Worm (Caenorhabditis elegans): Measurements from ENCODE around the gene abl-1.

abl-1 gene

DNA sequence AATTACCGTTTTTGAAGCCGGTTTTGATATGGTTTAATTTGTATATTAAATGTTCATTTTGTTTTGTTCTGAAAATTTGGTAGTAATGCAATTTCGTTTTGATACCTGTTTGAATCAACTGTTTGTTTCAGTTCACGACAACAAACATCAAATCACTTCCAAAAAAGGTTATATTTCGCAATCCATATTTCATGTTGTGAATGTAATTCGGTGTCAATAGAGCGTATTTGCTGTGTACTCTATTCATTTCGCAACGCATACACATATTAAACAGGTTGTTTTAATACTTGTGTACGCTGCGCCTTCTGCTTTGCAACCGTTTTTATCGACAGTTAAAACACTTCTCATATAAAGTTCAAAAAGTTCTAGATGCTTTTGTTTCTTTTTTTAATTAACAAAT is 47.6 kb downstream of the abl-1 start:
- TF ChIP-seq nhr-129 (tag; optimal IDR thresholded peaks at IDR 0.05) (peak; percentile 89), dmd-4 (tag; optimal IDR thresholded peaks at IDR 0.05) (no peak), sma-3 (GFP tag; optimal IDR thresholded peaks at IDR 0.05) (peak; percentile 54), nhr-25 (tag; optimal IDR thresholded peaks at IDR 0.05) (peak; percentile 82), lin-11 (tag; optimal IDR thresholded peaks at IDR 0.05) (no peak), sma-9 (GFP tag; optimal IDR thresholded peaks at IDR 0.05) (peak; percentile 78), sma-9 (tag; optimal IDR thresholded peaks at IDR 0.05) (no peak), alr-1 (tag; optimal IDR thresholded peaks at IDR 0.05) (no peak), zag-1 (tag; optimal IDR thresholded peaks at IDR 0.05) (peak; percentile 21), nhr-23 (tag; optimal IDR thresholded peaks at IDR 0.05) (no peak), nhr-21 (tag; optimal IDR thresholded peaks at IDR 0.05) (peak; percentile 38), skn-1 (tag; optimal IDR thresholded peaks at IDR 0.05) (no peak), egl-27 (tag; optimal IDR thresholded peaks at IDR 0.05) (no peak), lin-13 (GFP tag; optimal IDR thresholded peaks at IDR 0.05) (peak; percentile 16), blmp-1 (tag; optimal IDR thresholded peaks at IDR 0.05; ENCODE audit: insufficient read depth) (peak; percentile 38), lsy-2 (tag; optimal IDR thresholded peaks at IDR 0.05) (peak; percentile 37 to 62), sem-4 (tag; optimal IDR thresholded peaks at IDR 0.05) (peak; percentile 25), crh-2 (tag; optimal IDR thresholded peaks at IDR 0.05) (peak; percentile 77), unc-55 (GFP tag; optimal IDR thresholded peaks at IDR 0.05) (peak; percentile 93), nhr-11 (tag; optimal IDR thresholded peaks at IDR 0.05) (no peak), ztf-4 (tag; optimal IDR thresholded peaks at IDR 0.05) (no peak), ztf-1 (GFP tag; conservative IDR thresholded peaks at IDR 0.05) (no peak), ceh-82 (tag; optimal IDR thresholded peaks at IDR 0.05) (peak; percentile 29), F13H6.1 (tag; optimal IDR thresholded peaks at IDR 0.05) (no peak), nhr-77 (tag; optimal IDR thresholded peaks at IDR 0.05) (no peak), snpc-4 (tag; optimal IDR thresholded peaks at IDR 0.05) (peak; percentile 9), C34F6.9 (tag; optimal IDR thresholded peaks at IDR 0.05) (peak; percentile 92), nhr-6 (tag; optimal IDR thresholded peaks at IDR 0.05) (peak; percentile 54), gmeb-1 (tag; optimal IDR thresholded peaks at IDR 0.05) (peak; percentile 22), unc-62 (GFP tag; optimal IDR thresholded peaks at IDR 0.05) (no peak), fos-1 (tag; optimal IDR thresholded peaks at IDR 0.05) (peak; percentile 73)

- no peak for TF ChIP-seq elt-3 (tag; optimal IDR thresholded peaks at IDR 0.05)
- TF ChIP-seq mdl-1 (tag; optimal IDR thresholded peaks at IDR 0.05): no peak
- TF ChIP-seq gmeb-1 (tag; optimal IDR thresholded peaks at IDR 0.05): no peak
- TF ChIP-seq unc-55 (GFP tag; optimal IDR thresholded peaks at IDR 0.05): no peak
- no peak for TF ChIP-seq unc-62 (GFP tag; optimal IDR thresholded peaks at IDR 0.05)
- no peak for TF ChIP-seq lin-39 (tag; optimal IDR thresholded peaks at IDR 0.05)
- TF ChIP-seq skn-1 (tag; optimal IDR thresholded peaks at IDR 0.05): no peak
- TF ChIP-seq peb-1 (tag; optimal IDR thresholded peaks at IDR 0.05): no peak
- no peak for TF ChIP-seq nhr-77 (tag; optimal IDR thresholded peaks at IDR 0.05)
- TF ChIP-seq aly-2 (tag; optimal IDR thresholded peaks at IDR 0.05): no peak
- TF ChIP-seq crh-2 (tag; optimal IDR thresholded peaks at IDR 0.05): no peak
- TF ChIP-seq fos-1 (tag; optimal IDR thresholded peaks at IDR 0.05): no peak
- TF ChIP-seq nhr-11 (tag; optimal IDR thresholded peaks at IDR 0.05): no peak
Observed at ce11 chrX:10569185-10569584, 54.8 kb downstream of the abl-1 start, which contains the start of gene bet-2. bet-2 (plus strand) TSS chrX:10569273.

DNA sequence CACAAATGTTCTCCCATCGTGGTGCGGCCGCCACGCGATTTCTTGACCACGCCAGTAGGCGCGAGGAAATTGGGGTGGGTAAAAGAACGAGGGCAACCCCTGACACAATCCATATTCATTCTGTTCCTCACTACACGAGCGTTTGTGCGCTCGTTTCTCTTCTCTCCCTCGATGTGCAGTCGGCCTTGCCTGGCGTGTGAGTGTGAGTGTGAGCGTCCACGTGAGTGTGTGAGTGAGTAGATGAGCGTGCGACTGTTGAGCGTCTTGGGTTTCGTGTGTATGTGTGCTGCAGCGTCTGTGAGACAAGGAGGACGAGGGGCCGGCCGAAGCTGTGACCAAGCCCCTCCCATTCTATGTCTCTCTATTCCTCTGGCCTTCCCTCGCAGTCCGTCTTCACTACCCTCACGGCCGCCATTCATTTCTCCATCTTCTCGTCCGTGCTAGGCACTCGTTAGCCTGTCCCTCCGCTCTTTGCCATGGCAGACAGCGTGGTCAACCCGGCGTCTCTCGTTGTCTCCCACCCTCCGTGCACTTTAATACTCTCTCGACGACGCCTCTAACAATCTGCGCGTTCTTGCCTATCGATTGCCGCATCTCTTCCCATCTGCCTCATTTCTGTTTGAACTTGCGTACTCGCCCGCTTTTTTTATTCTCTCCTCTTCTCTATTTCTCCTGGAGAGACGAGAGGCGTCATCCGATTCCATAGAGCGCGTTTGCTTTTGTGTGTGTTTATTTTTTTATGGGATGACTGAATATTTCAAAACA is 55.4 kb downstream of the abl-1 start:
- no peak for TF ChIP-seq ztf-1 (GFP tag; conservative IDR thresholded peaks at IDR 0.05)
- TF ChIP-seq ama-1 (optimal IDR thresholded peaks at IDR 0.05): peak; percentile 92
- peak; percentile 96 for TF ChIP-seq crh-2 (tag; optimal IDR thresholded peaks at IDR 0.05)
- no peak for TF ChIP-seq nhr-12 (tag; optimal IDR thresholded peaks at IDR 0.05)
- peak; percentile 29 for TF ChIP-seq blmp-1 (tag; optimal IDR thresholded peaks at IDR 0.05; ENCODE audit: insufficient read depth)
- peak; percentile 95 for TF ChIP-seq sma-9 (GFP tag; optimal IDR thresholded peaks at IDR 0.05)
- TF ChIP-seq sma-9 (tag; optimal IDR thresholded peaks at IDR 0.05): no peak
- peak; percentile 93 for TF ChIP-seq egl-27 (tag; optimal IDR thresholded peaks at IDR 0.05)
- peak; percentile 87 for TF ChIP-seq fos-1 (tag; optimal IDR thresholded peaks at IDR 0.05)
- TF ChIP-seq ZK546.5 (tag; optimal IDR thresholded peaks at IDR 0.05): peak; percentile 38
- TF ChIP-seq nhr-11 (tag; optimal IDR thresholded peaks at IDR 0.05): peak; percentile 68
- TF ChIP-seq elt-1 (tag; optimal IDR thresholded peaks at IDR 0.05): no peak
- peak; percentile 66 for TF ChIP-seq nhr-237 (tag; optimal IDR thresholded peaks at IDR 0.05)
- TF ChIP-seq ceh-82 (tag; optimal IDR thresholded peaks at IDR 0.05): peak; percentile 41
- peak; percentile 81 for TF ChIP-seq ztf-11 (tag; optimal IDR thresholded peaks at IDR 0.05)
- peak; percentile 78 for TF ChIP-seq unc-39 (tag; optimal IDR thresholded peaks at IDR 0.05)
- TF ChIP-seq snpc-4 (tag; optimal IDR thresholded peaks at IDR 0.05): peak; percentile 59
- peak; percentile 95 for TF ChIP-seq C34F6.9 (tag; optimal IDR thresholded peaks at IDR 0.05)
- TF ChIP-seq nhr-6 (tag; optimal IDR thresholded peaks at IDR 0.05): peak; percentile 89
- peak; percentile 94 for TF ChIP-seq unc-55 (GFP tag; optimal IDR thresholded peaks at IDR 0.05)
- peak; percentile 86 to 98 for TF ChIP-seq mdl-1 (tag; optimal IDR thresholded peaks at IDR 0.05)
- peak; percentile 92 for TF ChIP-seq sem-4 (tag; optimal IDR thresholded peaks at IDR 0.05)
- TF ChIP-seq elt-3 (tag; optimal IDR thresholded peaks at IDR 0.05): no peak
- TF ChIP-seq nhr-23 (tag; optimal IDR thresholded peaks at IDR 0.05): no peak
- TF ChIP-seq unc-62 (GFP tag; optimal IDR thresholded peaks at IDR 0.05): peak; percentile 31
- peak; percentile 64 to 88 for TF ChIP-seq lsy-2 (tag; optimal IDR thresholded peaks at IDR 0.05)
- peak; percentile 89 for TF ChIP-seq ceh-16 (tag; optimal IDR thresholded peaks at IDR 0.05)
- TF ChIP-seq gmeb-1 (tag; optimal IDR thresholded peaks at IDR 0.05): peak; percentile 67
- TF ChIP-seq nhr-129 (tag; optimal IDR thresholded peaks at IDR 0.05): peak; percentile 91
- peak; percentile 33 for TF ChIP-seq lin-39 (tag; optimal IDR thresholded peaks at IDR 0.05)
- TF ChIP-seq alr-1 (tag; optimal IDR thresholded peaks at IDR 0.05): peak; percentile 81
- TF ChIP-seq R02D3.7 (tag; optimal IDR thresholded peaks at IDR 0.05): no peak
- TF ChIP-seq lin-11 (tag; optimal IDR thresholded peaks at IDR 0.05): peak; percentile 80
- peak; percentile 100 for TF ChIP-seq F13H6.1 (tag; optimal IDR thresholded peaks at IDR 0.05)
